Fruit fly (Drosophila melanogaster) whole organism, embryonic: ENCODE data around the gene RpL6.

Experiments used
- Atf6 ChIP-seq: fragments of 200-800 bp; sonication (Bioruptor generic); IDR thresholded peaks from 2 replicates; pipeline ENCODE4 v1.3.6; 2022; ENCODE audit warnings: missing biosample characterization, missing genetic modification characterization
- Bdp1 ChIP-seq: fragments of 200-800 bp; sonication (Bioruptor generic); optimal IDR thresholded peaks from 3 replicates; lab custom pipeline; 2016; ENCODE audit warnings: missing biosample characterization, missing genetic modification characterization
- CG10147 ChIP-seq: fragments of 200-800 bp; sonication (Bioruptor generic); optimal IDR thresholded peaks from 2 replicates; lab custom pipeline; 2019; ENCODE audit warnings: missing biosample characterization, mild to moderate bottlenecking, missing genetic modification characterization, moderate library complexity
- CG10654 ChIP-seq: fragments of 200-800 bp; sonication (Bioruptor generic); optimal IDR thresholded peaks from 2 replicates; lab custom pipeline; 2016; ENCODE audit warnings: missing biosample characterization, missing genetic modification characterization
- CG11695 ChIP-seq: fragments of 200-800 bp; sonication (Bioruptor generic); IDR thresholded peaks from 3 replicates; pipeline ENCODE4 v1.3.6; 2022; ENCODE audit warnings: missing biosample characterization, missing genetic modification characterization
- CG13287 ChIP-seq: fragments of 200-800 bp; sonication (Bioruptor generic); IDR thresholded peaks from 2 replicates; pipeline ENCODE4 v1.3.6; 2022; ENCODE audit warnings: missing biosample characterization, missing genetic modification characterization; ENCODE audit not compliant: partially characterized antibody
- CG13624 ChIP-seq: fragments of 200-800 bp; sonication (Bioruptor generic); optimal IDR thresholded peaks from 2 replicates; lab custom pipeline; 2016; ENCODE audit warnings: missing biosample characterization, missing genetic modification characterization
- CG14014 ChIP-seq: fragments of 200-800 bp; sonication (Bioruptor generic); IDR thresholded peaks from 2 replicates; pipeline ENCODE4 v1.3.6; 2022; ENCODE audit warnings: missing biosample characterization, missing genetic modification characterization
- CG15269 ChIP-seq: fragments of 200-800 bp; sonication (Bioruptor generic); optimal IDR thresholded peaks from 2 replicates; lab custom pipeline; 2018; ENCODE audit warnings: missing biosample characterization, mild to moderate bottlenecking, missing genetic modification characterization, moderate library complexity
- CG15514 ChIP-seq: fragments of 200-800 bp; sonication (Bioruptor generic); optimal IDR thresholded peaks from 3 replicates; lab custom pipeline; 2017; ENCODE audit warnings: missing biosample characterization, missing genetic modification characterization, mild to moderate bottlenecking, moderate library complexity, missing genetic modification reagents
- CG16813 ChIP-seq: fragments of 200-800 bp; sonication (Bioruptor generic); IDR thresholded peaks from 3 replicates; pipeline ENCODE4 v1.3.6; 2022; ENCODE audit warnings: missing biosample characterization, missing genetic modification characterization; ENCODE audit not compliant: partially characterized antibody
- CG17359 ChIP-seq: fragments of 200-800 bp; sonication (Bioruptor generic); optimal IDR thresholded peaks from 3 replicates; lab custom pipeline; 2018; ENCODE audit warnings: missing biosample characterization, mild to moderate bottlenecking, missing genetic modification characterization, moderate library complexity
- CG17568 ChIP-seq: fragments of 200-800 bp; sonication (Bioruptor generic); optimal IDR thresholded peaks from 2 replicates; lab custom pipeline; 2018; ENCODE audit warnings: missing biosample characterization, mild to moderate bottlenecking, missing genetic modification characterization, moderate library complexity
- CG3838 ChIP-seq: fragments of 200-800 bp; sonication (Bioruptor generic); optimal IDR thresholded peaks from 3 replicates; lab custom pipeline; 2016; ENCODE audit warnings: missing biosample characterization, missing genetic modification characterization
- CG3847 ChIP-seq: fragments of 200-800 bp; sonication (Bioruptor generic); IDR thresholded peaks from 2 replicates; pipeline ENCODE4 v1.3.6; 2022; ENCODE audit warnings: missing biosample characterization, missing genetic modification characterization
- CG3995 ChIP-seq: fragments of 200-800 bp; sonication (Bioruptor generic); optimal IDR thresholded peaks from 3 replicates; lab custom pipeline; 2016; ENCODE audit warnings: missing biosample characterization, missing genetic modification characterization
- CG6175 ChIP-seq: fragments of 200-800 bp; sonication (Bioruptor generic); IDR thresholded peaks from 3 replicates; pipeline ENCODE4 v1.3.6; 2022; ENCODE audit warnings: missing biosample characterization, missing genetic modification characterization
- CG6683 ChIP-seq: fragments of 200-800 bp; sonication (Bioruptor generic); optimal IDR thresholded peaks from 2 replicates; lab custom pipeline; 2017; ENCODE audit warnings: missing biosample characterization, mild to moderate bottlenecking, missing genetic modification characterization, missing genetic modification reagents
- CG7372 ChIP-seq: fragments of 200-800 bp; sonication (Bioruptor generic); IDR thresholded peaks from 2 replicates; pipeline ENCODE4 v1.3.6; 2022; ENCODE audit warnings: missing biosample characterization, missing genetic modification characterization
- CG7786 ChIP-seq: fragments of 200-800 bp; sonication (Bioruptor generic); optimal IDR thresholded peaks from 2 replicates; lab custom pipeline; 2016; ENCODE audit warnings: missing biosample characterization, missing genetic modification characterization
- CG7928 ChIP-seq: fragments of 200-800 bp; sonication (Bioruptor generic); optimal IDR thresholded peaks from 2 replicates; lab custom pipeline; 2017; ENCODE audit warnings: missing biosample characterization, mild to moderate bottlenecking, missing genetic modification characterization
- CG7987 ChIP-seq: fragments of 200-800 bp; sonication (Bioruptor generic); optimal IDR thresholded peaks from 2 replicates; lab custom pipeline; 2018; ENCODE audit warnings: missing biosample characterization, mild to moderate bottlenecking, missing genetic modification characterization, moderate library complexity
- CG8281 ChIP-seq: fragments of 200-800 bp; sonication (Bioruptor generic); optimal IDR thresholded peaks from 2 replicates; lab custom pipeline; 2018; ENCODE audit warnings: missing biosample characterization, mild to moderate bottlenecking, missing genetic modification characterization, moderate library complexity
- CG8765 ChIP-seq: fragments of 200-800 bp; sonication (Bioruptor generic); IDR thresholded peaks from 2 replicates; pipeline ENCODE4 v1.3.6; 2022; ENCODE audit warnings: missing biosample characterization, missing genetic modification characterization
- CkIIα-i1 ChIP-seq: fragments of 200-800 bp; sonication (Bioruptor generic); IDR thresholded peaks from 2 replicates; pipeline ENCODE4 v1.3.6; 2022; ENCODE audit warnings: missing biosample characterization, missing genetic modification characterization
- Dbx ChIP-seq: fragments of 200-800 bp; sonication (Bioruptor generic); IDR thresholded peaks from 3 replicates; pipeline ENCODE4 v1.3.6; 2022; ENCODE audit warnings: missing biosample characterization, missing genetic modification characterization
- Dp ChIP-seq: fragments of 200-800 bp; sonication (Bioruptor generic); optimal IDR thresholded peaks from 2 replicates; lab custom pipeline; 2018; ENCODE audit warnings: missing biosample characterization, mild to moderate bottlenecking, missing genetic modification characterization, moderate library complexity
- GATAe ChIP-seq: fragments of 200-800 bp; sonication (Bioruptor generic); conservative IDR thresholded peaks from 2 replicates; pipeline ENCODE4 v1.3.6; 2022; ENCODE audit warnings: missing biosample characterization, missing genetic modification characterization
- Gsc ChIP-seq: fragments of 200-800 bp; sonication (Bioruptor generic); IDR thresholded peaks from 2 replicates; pipeline ENCODE4 v1.3.6; 2022; ENCODE audit warnings: missing biosample characterization, missing genetic modification characterization
- HHEX ChIP-seq: fragments of 200-800 bp; sonication (Bioruptor generic); optimal IDR thresholded peaks from 3 replicates; lab custom pipeline; 2017; ENCODE audit warnings: missing biosample characterization, mild to moderate bottlenecking, missing genetic modification characterization, missing genetic modification reagents
- Hand ChIP-seq: fragments of 200-800 bp; sonication (Bioruptor generic); optimal IDR thresholded peaks from 2 replicates; lab custom pipeline; 2017; ENCODE audit warnings: mild to moderate bottlenecking, missing biosample characterization, missing genetic modification reagents, missing genetic modification characterization
- Med ChIP-seq: fragments of 200-800 bp; sonication (Bioruptor generic); peaks from one replicate; lab custom pipeline; 2016; ENCODE audit warnings: missing biosample characterization, missing genetic modification characterization, mild to moderate bottlenecking, inconsistent platforms, moderate library complexity
- Myb ChIP-seq: fragments of 200-800 bp; sonication (Bioruptor generic); optimal IDR thresholded peaks from 2 replicates; lab custom pipeline; 2016; ENCODE audit warnings: missing biosample characterization, missing genetic modification characterization
- PHDP ChIP-seq: fragments of 200-800 bp; sonication (Bioruptor generic); optimal IDR thresholded peaks from 3 replicates; lab custom pipeline; 2018; ENCODE audit warnings: missing biosample characterization, mild to moderate bottlenecking, missing genetic modification characterization, moderate library complexity
- Poxn ChIP-seq: fragments of 200-800 bp; sonication (Bioruptor generic); IDR thresholded peaks from 2 replicates; pipeline ENCODE4 v1.3.6; 2022; ENCODE audit warnings: missing biosample characterization, missing genetic modification characterization
- Ssrp ChIP-seq: fragments of 200-800 bp; sonication (Bioruptor generic); optimal IDR thresholded peaks from 2 replicates; lab custom pipeline; 2018; ENCODE audit warnings: missing biosample characterization, mild to moderate bottlenecking, missing genetic modification characterization, moderate library complexity
- ash1 ChIP-seq: fragments of 200-800 bp; sonication (Bioruptor generic); optimal IDR thresholded peaks from 2 replicates; lab custom pipeline; 2018; ENCODE audit warnings: missing biosample characterization, mild to moderate bottlenecking, missing genetic modification characterization
- bcd ChIP-seq: fragments of 200-800 bp; sonication (Bioruptor generic); optimal IDR thresholded peaks from 2 replicates; lab custom pipeline; 2017; ENCODE audit warnings: missing biosample characterization, mild to moderate bottlenecking, missing genetic modification characterization
- cg ChIP-seq: fragments of 200-800 bp; sonication (Bioruptor generic); optimal IDR thresholded peaks from 3 replicates; lab custom pipeline; 2019; ENCODE audit warnings: missing biosample characterization, mild to moderate bottlenecking, missing genetic modification characterization, moderate library complexity
- chn ChIP-seq: fragments of 200-800 bp; sonication (Bioruptor generic); optimal IDR thresholded peaks from 2 replicates; lab custom pipeline; 2016; ENCODE audit warnings: missing biosample characterization, missing genetic modification characterization
- croc ChIP-seq: fragments of 200-800 bp; sonication (Bioruptor generic); conservative IDR thresholded peaks from 3 replicates; pipeline ENCODE4 v1.3.6; 2022; ENCODE audit warnings: missing biosample characterization, missing genetic modification characterization
- dpn ChIP-seq, 2 experiments: fragments of 200-800 bp; sonication (Bioruptor generic); optimal IDR thresholded peaks; 3 replicates each; lab custom pipeline; 2016; ENCODE audit warnings: missing biosample characterization in 2 of 2, missing genetic modification characterization in 2 of 2
- en ChIP-seq: fragments of 200-800 bp; sonication (Bioruptor generic); optimal IDR thresholded peaks from 2 replicates; lab custom pipeline; 2016; ENCODE audit warnings: missing biosample characterization, missing genetic modification characterization
- exex ChIP-seq: fragments of 200-800 bp; sonication (Bioruptor generic); optimal IDR thresholded peaks from 4 replicates; lab custom pipeline; 2018; ENCODE audit warnings: missing biosample characterization, mild to moderate bottlenecking, missing genetic modification characterization, moderate library complexity
- gce ChIP-seq: fragments of 200-800 bp; sonication (Bioruptor generic); IDR thresholded peaks from 3 replicates; pipeline ENCODE4 v1.3.6; 2022; ENCODE audit warnings: missing biosample characterization, missing genetic modification characterization
- gcm ChIP-seq: fragments of 200-800 bp; sonication (Bioruptor generic); optimal IDR thresholded peaks from 2 replicates; lab custom pipeline; 2019; ENCODE audit warnings: missing biosample characterization, mild to moderate bottlenecking, missing genetic modification characterization, moderate library complexity
- jigr1 ChIP-seq: fragments of 200-800 bp; sonication (Bioruptor generic); IDR thresholded peaks from 3 replicates; pipeline ENCODE4 v1.3.6; 2022; ENCODE audit warnings: missing biosample characterization, missing genetic modification characterization
- lola ChIP-seq, 3 experiments: fragments of >200 bp in 2 of 3; fragments of 200-800 bp in 1 of 3; sonication (Bioruptor generic) in 1 of 3; optimal IDR thresholded peaks; 2 replicates each; lab custom pipeline; 2017 to 2019; ENCODE audit warnings: missing biosample characterization in 3 of 3, missing genetic modification characterization in 3 of 3, mild to moderate bottlenecking in 1 of 3, moderate library complexity in 1 of 3
- stc ChIP-seq: fragments of 200-800 bp; sonication (Bioruptor generic); IDR thresholded peaks from 2 replicates; pipeline ENCODE4 v1.3.6; 2022; ENCODE audit warnings: missing biosample characterization, missing genetic modification characterization
- tna ChIP-seq: fragments of 200-800 bp; sonication (Bioruptor generic); IDR thresholded peaks from 2 replicates; pipeline ENCODE4 v1.3.6; 2022; ENCODE audit warnings: missing biosample characterization, missing genetic modification characterization; ENCODE audit not compliant: partially characterized antibody
- vvl ChIP-seq: fragments of 200-800 bp; sonication (Bioruptor generic); IDR thresholded peaks from 2 replicates; pipeline ENCODE4 v1.3.6; 2022; ENCODE audit warnings: missing biosample characterization, missing genetic modification characterization

The RpL6 gene

DNA sequence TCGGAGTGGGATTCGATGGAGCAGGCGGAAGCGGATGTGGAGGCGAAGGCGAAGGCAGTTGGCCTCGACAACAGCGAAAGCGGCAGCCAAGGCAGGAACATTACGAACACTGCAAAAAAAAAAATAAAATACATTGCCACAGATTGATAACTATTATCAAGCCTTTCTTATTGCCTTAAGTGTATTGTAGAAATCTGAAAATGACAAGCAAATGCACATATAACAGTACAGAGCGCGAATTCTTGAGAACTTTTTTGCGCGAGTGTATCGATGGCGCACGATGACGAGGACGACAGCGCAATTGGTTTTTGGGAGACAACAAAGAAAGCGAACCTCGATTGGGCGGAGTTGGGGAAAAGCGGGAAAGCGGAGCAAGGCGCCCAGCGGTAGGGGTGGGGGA lies 34.4 kb upstream of the RpL6 start (continued):
- TF ChIP-seq stc (GFP tag; lab: Robert Waterston, UW) = no peak
- TF ChIP-seq dpn (GFP tag; optimal IDR thresholded peaks at IDR 0.05; lab: Kevin White, UChicago) = peak; percentile 8 to 19
- TF ChIP-seq CG6175 = no peak
- TF ChIP-seq CG3995 = no peak
- TF ChIP-seq PHDP (tag; lab: Kevin White, UChicago) = no peak
- no peak for TF ChIP-seq CG7987 (GFP tag; lab: Kevin White, UChicago)
- no peak for TF ChIP-seq bcd (GFP tag; lab: Kevin White, UChicago)
- no peak for TF ChIP-seq croc (GFP tag; lab: Robert Waterston, UW)
- no peak for TF ChIP-seq CG16813
- no peak for TF ChIP-seq Myb
- TF ChIP-seq CG10654 (GFP tag; lab: Kevin White, UChicago) = no peak
- no peak for TF ChIP-seq CG17359
- TF ChIP-seq CG3847 = peak; percentile 42; the same call in 1 of the 2 replicates
- no peak for TF ChIP-seq gce
- no peak for TF ChIP-seq Poxn (GFP tag; lab: Robert Waterston, UW)
- TF ChIP-seq CG11695 (GFP tag; lab: Robert Waterston, UW) = no peak
- TF ChIP-seq CG15269 (tag; lab: Kevin White, UChicago) = peak; percentile 29
- peak; percentile 39 for TF ChIP-seq Hand (GFP tag; lab: Kevin White, UChicago)
- no peak for TF ChIP-seq CG8281 (tag; lab: Kevin White, UChicago)
- TF ChIP-seq Atf6 (GFP tag; lab: Robert Waterston, UW) = 0 out of 2 replicates have a peak, but pooled peaks have one; percentile 30
- no peak for TF ChIP-seq GATAe
- peak; percentile 46 for TF ChIP-seq CG13624
- TF ChIP-seq Bdp1 (GFP tag; lab: Kevin White, UChicago) = no peak
- no peak for TF ChIP-seq CG13287 (GFP tag; lab: Robert Waterston, UW)
- TF ChIP-seq CG17568 (GFP tag; lab: Kevin White, UChicago) = no peak
- no peak for TF ChIP-seq CG7928 (GFP tag; lab: Kevin White, UChicago)
- no peak for TF ChIP-seq Dp (GFP tag; lab: Kevin White, UChicago)
- no peak for TF ChIP-seq Ssrp
- TF ChIP-seq CG6683 (GFP tag; lab: Kevin White, UChicago) = no peak
- no peak for TF ChIP-seq Gsc (GFP tag; lab: Robert Waterston, UW)
- peak; percentile 34 for TF ChIP-seq vvl (GFP tag; lab: Robert Waterston, UW)
- no peak for TF ChIP-seq CG7372 (GFP tag; lab: Robert Waterston, UW)
- no peak for TF ChIP-seq gcm (GFP tag; lab: Kevin White, UChicago)
- TF ChIP-seq CG7786 (GFP tag; lab: Kevin White, UChicago) = peak; percentile 16
- no peak for TF ChIP-seq cg (GFP tag; lab: Kevin White, UChicago)
- TF ChIP-seq CG10147 (GFP tag; lab: Kevin White, UChicago) = no peak
- no peak for TF ChIP-seq CkIIα-i1 (GFP tag; lab: Robert Waterston, UW)
- peak; percentile 82 for TF ChIP-seq Med (GFP tag; lab: Kevin White, UChicago)
- no peak for TF ChIP-seq chn
- no peak for TF ChIP-seq en
- TF ChIP-seq exex (tag; lab: Kevin White, UChicago) = no peak
- TF ChIP-seq CG3838 (GFP tag; lab: Kevin White, UChicago) = no peak
- TF ChIP-seq tna (GFP tag; lab: Robert Waterston, UW) = no peak
- no peak for TF ChIP-seq CG15514 (GFP tag; lab: Kevin White, UChicago)
- TF ChIP-seq Dbx (GFP tag; lab: Robert Waterston, UW) = peak; percentile 38; the same call in 1 of the 3 replicates
- TF ChIP-seq CG8765 (GFP tag; lab: Robert Waterston, UW) = no peak
- TF ChIP-seq ash1 (GFP tag; lab: Kevin White, UChicago) = no peak
- TF ChIP-seq jigr1 = no peak
- TF ChIP-seq HHEX (GFP tag; lab: Kevin White, UChicago) = no peak
- TF ChIP-seq CG14014 (GFP tag; lab: Robert Waterston, UW) = peak; percentile 45; the same call in 1 of the 2 replicates
- TF ChIP-seq lola (GFP tag; optimal IDR thresholded peaks at IDR 0.05; lab: Kevin White, UChicago) = no peak
